Fruit fly (Drosophila melanogaster): ENCODE data around the gene Flo2.

Gene Flo2

dm6 chrX:14947399-14947798 lies 108.2 kb downstream of the Flo2 start (continued):
- TF ChIP-seq nerfin-1 (tag; optimal IDR thresholded peaks at IDR 0.05) (no peak), CG1603 (tag; optimal IDR thresholded peaks at IDR 0.05) (no peak), ash1 (GFP tag; optimal IDR thresholded peaks at IDR 0.05) (no peak), pnt (GFP tag; optimal IDR thresholded peaks at IDR 0.05) (no peak), Dip3 (GFP tag; optimal IDR thresholded peaks at IDR 0.05) (peak; percentile 15), bab2 (GFP tag; optimal IDR thresholded peaks at IDR 0.05) (no peak), Blimp-1 (GFP tag; optimal IDR thresholded peaks at IDR 0.05) (no peak), CG30431 (GFP tag; optimal IDR thresholded peaks at IDR 0.05) (no peak), CG17328 (GFP tag; IDR thresholded peaks at IDR 0.05) (peak; percentile 18; the same call in 1 of the 2 replicates), Sox100B (GFP tag; optimal IDR thresholded peaks at IDR 0.05) (peak; percentile 63), CG8924 (tag; optimal IDR thresholded peaks at IDR 0.05) (no peak), dpn (GFP tag; optimal IDR thresholded peaks at IDR 0.05) (no peak), lab (GFP tag; optimal IDR thresholded peaks at IDR 0.05) (peak; percentile 79), kni (GFP tag; optimal IDR thresholded peaks at IDR 0.05) (peak; percentile 68), vfl (GFP tag; optimal IDR thresholded peaks at IDR 0.05) (no peak), danr (GFP tag; IDR thresholded peaks at IDR 0.05) (no peak), HLH3B (GFP tag; IDR thresholded peaks at IDR 0.05) (peak; percentile 60; the same call in 1 of the 2 replicates), CG10366 (GFP tag; IDR thresholded peaks at IDR 0.05) (no peak), Ada2b (GFP tag; IDR thresholded peaks at IDR 0.05) (no peak), pan (optimal IDR thresholded peaks at IDR 0.05) (no peak), pan (GFP tag; optimal IDR thresholded peaks at IDR 0.05 in 1 of 2, IDR thresholded peaks at IDR 0.05 in 1 of 2) (peak in 1 of 2 experiments; percentile 70), E2f2 (GFP tag; IDR thresholded peaks at IDR 0.05) (peak; percentile 15; the same call in 1 of the 2 replicates), MBD-R2 (GFP tag; IDR thresholded peaks at IDR 0.05) (peak; percentile 11; the same call in 1 of the 2 replicates), Sry-δ (GFP tag; optimal IDR thresholded peaks at IDR 0.05) (no peak), Scr (GFP tag; IDR thresholded peaks at IDR 0.05; ENCODE audit: partially characterized antibody) (no peak), CG10267 (tag; optimal IDR thresholded peaks at IDR 0.05) (no peak), Bdp1 (GFP tag; optimal IDR thresholded peaks at IDR 0.05) (no peak), CG4360 (GFP tag; IDR thresholded peaks at IDR 0.05) (no peak), lola (GFP tag; optimal IDR thresholded peaks at IDR 0.05) (no peak), CG33213 (GFP tag; optimal IDR thresholded peaks at IDR 0.05) (no peak), h (optimal IDR thresholded peaks at IDR 0.05) (no peak), btn (GFP tag; optimal IDR thresholded peaks at IDR 0.05) (no peak), CG10654 (GFP tag; optimal IDR thresholded peaks at IDR 0.05) (no peak), CG3407 (GFP tag; optimal IDR thresholded peaks at IDR 0.05) (peak; percentile 40), stc (GFP tag; IDR thresholded peaks at IDR 0.05) (peak; percentile 59), NFAT (GFP tag; IDR thresholded peaks at IDR 0.05) (peak; percentile 58; the same call in 1 of the 2 replicates), run (tag; optimal IDR thresholded peaks at IDR 0.05) (no peak), fru (optimal IDR thresholded peaks at IDR 0.05) (no peak), CG34376 (GFP tag; optimal IDR thresholded peaks at IDR 0.05) (peak; percentile 89), gem (tag; optimal IDR thresholded peaks at IDR 0.05) (peak; percentile 18), B-H2 (GFP tag; optimal IDR thresholded peaks at IDR 0.05) (peak; percentile 18), aop (GFP tag; IDR thresholded peaks at IDR 0.05) (no peak), CG17912 (GFP tag; optimal IDR thresholded peaks at IDR 0.05) (peak; percentile 47), CG17186 (GFP tag; optimal IDR thresholded peaks at IDR 0.05) (no peak), Dek (tag; optimal IDR thresholded peaks at IDR 0.05) (no peak), tap (tag; optimal IDR thresholded peaks at IDR 0.05) (peak; percentile 15), dan (GFP tag; IDR thresholded peaks at IDR 0.05) (no peak), pho (GFP tag; optimal IDR thresholded peaks at IDR 0.05) (no peak), ERR (GFP tag; optimal IDR thresholded peaks at IDR 0.05) (no peak), CG12659 (GFP tag; optimal IDR thresholded peaks at IDR 0.05) (peak; percentile 33), Meics (GFP tag; optimal IDR thresholded peaks at IDR 0.05) (peak; percentile 42), CG10462 (GFP tag; optimal IDR thresholded peaks at IDR 0.05) (no peak)
